Fruit fly (Drosophila melanogaster): ENCODE data around the gene NP15.6.

NP15.6 gene

DNA sequence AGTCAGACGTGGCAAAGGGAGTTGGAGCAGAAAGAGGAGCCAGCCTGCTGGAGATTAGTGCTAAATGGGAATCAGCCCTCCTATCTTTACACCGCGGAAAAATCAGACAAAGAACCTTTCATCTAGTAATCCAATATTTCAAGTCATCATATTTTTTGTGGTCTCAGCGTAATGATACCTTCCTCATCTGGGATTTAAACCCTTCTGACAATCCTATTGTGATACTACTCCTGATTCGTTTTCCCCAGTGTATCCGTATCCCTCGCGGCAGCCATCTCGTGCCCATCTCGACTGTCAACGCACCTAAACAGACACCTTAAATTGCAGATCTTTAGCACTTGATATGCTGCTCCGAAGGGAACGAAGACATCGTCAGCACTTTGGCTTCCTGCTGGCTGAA, 28.8 kb upstream of the NP15.6 start:
- TF ChIP-seq CG5245 (GFP tag; optimal IDR thresholded peaks at IDR 0.05), result no peak
- TF ChIP-seq zfh1 (GFP tag; IDR thresholded peaks at IDR 0.05), result 0 out of 3 replicates have a peak, but pooled peaks have one; percentile 7
- TF ChIP-seq prd (optimal IDR thresholded peaks at IDR 0.05), result no peak
- TF ChIP-seq prd (GFP tag; IDR thresholded peaks at IDR 0.05), result peak; percentile 55; the same call in 1 of the 3 replicates
- peak; percentile 10 for TF ChIP-seq sens (GFP tag)
- no peak for TF ChIP-seq lbe (GFP tag; optimal IDR thresholded peaks at IDR 0.05)
- peak; percentile 25 for TF ChIP-seq ems (GFP tag; optimal IDR thresholded peaks at IDR 0.05)
- peak; percentile 15; the same call in 1 of the 2 replicates for TF ChIP-seq ssp (GFP tag; IDR thresholded peaks at IDR 0.05)
- no peak for TF ChIP-seq CG10274 (GFP tag; optimal IDR thresholded peaks at IDR 0.05)
- no peak for TF ChIP-seq CG10654 (GFP tag; optimal IDR thresholded peaks at IDR 0.05)
- TF ChIP-seq Gug (GFP tag; IDR thresholded peaks at IDR 0.05), result 0 out of 4 replicates have a peak, but pooled peaks have one; percentile 18
- no peak for TF ChIP-seq insv (GFP tag; optimal IDR thresholded peaks at IDR 0.05)
- peak; percentile 83 for TF ChIP-seq Ets65A (GFP tag)
- TF ChIP-seq slbo (GFP tag; IDR thresholded peaks at IDR 0.05), result peak; percentile 47
- no peak for TF ChIP-seq Oli (tag; optimal IDR thresholded peaks at IDR 0.05)
- no peak for TF ChIP-seq onecut (GFP tag; IDR thresholded peaks at IDR 0.05)
- 0 out of 2 replicates have a peak, but pooled peaks have one; percentile 17 for TF ChIP-seq Ptx1 (GFP tag; IDR thresholded peaks at IDR 0.05)
- TF ChIP-seq sisA (GFP tag; IDR thresholded peaks at IDR 0.05), result peak; percentile 37; the same call in 1 of the 2 replicates
- TF ChIP-seq lmd (GFP tag; IDR thresholded peaks at IDR 0.05), result 0 out of 2 replicates have a peak, but pooled peaks have one; percentile 18
- TF ChIP-seq her (GFP tag; optimal IDR thresholded peaks at IDR 0.05), result no peak
- TF ChIP-seq CG8290 (GFP tag; optimal IDR thresholded peaks at IDR 0.05), result no peak
- TF ChIP-seq CG8290 (tag; optimal IDR thresholded peaks at IDR 0.05), result peak in 1 of 2 experiments; percentile 46
- peak; percentile 48; the same call in 1 of the 2 replicates for TF ChIP-seq CG32772 (GFP tag; IDR thresholded peaks at IDR 0.05)
- peak; percentile 30 for TF ChIP-seq mam (GFP tag; optimal IDR thresholded peaks at IDR 0.05)
- TF ChIP-seq jing (GFP tag; optimal IDR thresholded peaks at IDR 0.05), result no peak
- TF ChIP-seq CG7839 (tag; optimal IDR thresholded peaks at IDR 0.05), result peak; percentile 18
- peak; percentile 7; the same call in 1 of the 2 replicates for TF ChIP-seq vvl (GFP tag; IDR thresholded peaks at IDR 0.05)
- TF ChIP-seq ase (GFP tag; IDR thresholded peaks at IDR 0.05), result no peak
- TF ChIP-seq pfk (GFP tag; optimal IDR thresholded peaks at IDR 0.05), result no peak
- TF ChIP-seq sqz (GFP tag; optimal IDR thresholded peaks at IDR 0.05), result no peak
- TF ChIP-seq bsh (GFP tag; optimal IDR thresholded peaks at IDR 0.05), result peak in 1 of 2 experiments; percentile 47
- no peak for TF ChIP-seq pho (GFP tag; optimal IDR thresholded peaks at IDR 0.05)
- 0 out of 2 replicates have a peak, but pooled peaks have one; percentile 15 for TF ChIP-seq CG8765 (GFP tag; IDR thresholded peaks at IDR 0.05)
- no peak for TF ChIP-seq bcd (GFP tag; optimal IDR thresholded peaks at IDR 0.05)
- no peak for TF ChIP-seq CG34422 (GFP tag; IDR thresholded peaks at IDR 0.05)
- TF ChIP-seq wdn (GFP tag; IDR thresholded peaks at IDR 0.05), result 0 out of 2 replicates have a peak, but pooled peaks have one; percentile 10
- TF ChIP-seq CG17829 (tag; optimal IDR thresholded peaks at IDR 0.05), result no peak
- TF ChIP-seq CG11085 (GFP tag; IDR thresholded peaks at IDR 0.05), result no peak
- peak; percentile 12 for TF ChIP-seq phol (tag; optimal IDR thresholded peaks at IDR 0.05)
- no peak for TF ChIP-seq dmrt99B (tag; optimal IDR thresholded peaks at IDR 0.05)
- TF ChIP-seq ro (GFP tag; IDR thresholded peaks at IDR 0.05), result no peak
- TF ChIP-seq H2.0 (GFP tag; IDR thresholded peaks at IDR 0.05), result no peak
- TF ChIP-seq Drgx (GFP tag; IDR thresholded peaks at IDR 0.05), result 0 out of 2 replicates have a peak, but pooled peaks have one; percentile 5
- TF ChIP-seq PHDP (tag; optimal IDR thresholded peaks at IDR 0.05), result no peak
- no peak for TF ChIP-seq CG7928 (GFP tag; optimal IDR thresholded peaks at IDR 0.05)
- TF ChIP-seq Dip2 (GFP tag; IDR thresholded peaks at IDR 0.05), result no peak
- TF ChIP-seq CG2202 (tag; optimal IDR thresholded peaks at IDR 0.05), result no peak
- peak; percentile 64 for TF ChIP-seq Med (GFP tag)
- TF ChIP-seq CG32532 (GFP tag; IDR thresholded peaks at IDR 0.05), result peak; percentile 25; the same call in 1 of the 2 replicates
- TF ChIP-seq Chrac-16 (GFP tag; optimal IDR thresholded peaks at IDR 0.05), result no peak
- peak; percentile 38; the same call in 1 of the 3 replicates for TF ChIP-seq dysf (GFP tag; IDR thresholded peaks at IDR 0.05)
- no peak for TF ChIP-seq nau (GFP tag; optimal IDR thresholded peaks at IDR 0.05)

All from whole organism, embryonic.